Worm (Caenorhabditis elegans) whole organism, L4 larva: ENCODE results near the gene nhr-21.

Experiments used
- D1046.2 ChIP-seq: fragments of 200-800 bp; sonication (Bioruptor generic); IDR thresholded peaks from 2 replicates; pipeline ENCODE4 v1.3.6; 2022; ENCODE audit warnings: missing genetic modification characterization, missing compliant biosample characterization
- F26F4.8 ChIP-seq: fragments of 200-800 bp; sonication (Bioruptor generic); conservative IDR thresholded peaks from 2 replicates; pipeline ENCODE4 v1.3.6; 2022; ENCODE audit warnings: missing genetic modification characterization, missing compliant biosample characterization
- F44E2.7 ChIP-seq: fragments of 200-800 bp; sonication (Bioruptor generic); IDR thresholded peaks from 2 replicates; pipeline ENCODE4 v2.1.2; 2022; ENCODE audit warnings: missing genetic modification characterization, missing compliant biosample characterization
- T26A8.4 ChIP-seq: fragments of 200-800 bp; sonication (Bioruptor generic); IDR thresholded peaks from 2 replicates; pipeline ENCODE4 v1.3.6; 2022; ENCODE audit warnings: missing genetic modification characterization, missing compliant biosample characterization
- Y105C5A.15 ChIP-seq: fragments of 200-800 bp; sonication (Bioruptor generic); IDR thresholded peaks from 2 replicates; pipeline ENCODE4 v1.3.6; 2022; ENCODE audit warnings: missing genetic modification characterization, missing compliant biosample characterization
- Y5F2A.4 ChIP-seq: fragments of 200-800 bp; sonication (Bioruptor generic); optimal IDR thresholded peaks from 2 replicates; lab custom pipeline; 2018; ENCODE audit warnings: mild to moderate bottlenecking, missing genetic modification characterization, missing compliant biosample characterization
- aha-1 ChIP-seq: fragments of 150-350 bp; peaks from one replicate; lab custom pipeline; 2014; ENCODE audit warnings: missing biosample characterization, missing genetic modification characterization
- arid-1 ChIP-seq: fragments of 200-800 bp; sonication (Bioruptor generic); conservative IDR thresholded peaks from 2 replicates; pipeline ENCODE4 v1.3.6; 2022; ENCODE audit warnings: missing genetic modification reagents, missing genetic modification characterization, missing compliant biosample characterization
- attf-4 ChIP-seq: sonication (generic microtip); optimal IDR thresholded peaks from 3 replicates; lab custom pipeline; 2017; ENCODE audit warnings: missing biosample characterization, missing genetic modification characterization
- ceh-44 ChIP-seq: fragments of 200-800 bp; sonication (Bioruptor generic); IDR thresholded peaks from 2 replicates; pipeline ENCODE4 v1.3.6; 2022; ENCODE audit warnings: missing genetic modification reagents, missing genetic modification characterization, missing compliant biosample characterization
- ceh-82 ChIP-seq: sonication (generic microtip); optimal IDR thresholded peaks from 2 replicates; lab custom pipeline; 2017; ENCODE audit warnings: missing biosample characterization, missing genetic modification characterization
- cey-2 ChIP-seq: sonication (generic microtip); optimal IDR thresholded peaks from 3 replicates; lab custom pipeline; 2017; ENCODE audit warnings: missing genetic modification characterization, mild to moderate bottlenecking, missing compliant biosample characterization, antibody characterized with exemption, borderline replicate concordance; ENCODE audit not compliant: insufficient read depth
- dmd-6 ChIP-seq: fragments of 200-800 bp; sonication (Bioruptor generic); IDR thresholded peaks from 2 replicates; pipeline ENCODE4 v1.3.6; 2022; ENCODE audit warnings: missing genetic modification reagents, missing genetic modification characterization, missing compliant biosample characterization
- dmd-8 ChIP-seq: fragments of 200-800 bp; sonication (Bioruptor generic); IDR thresholded peaks from 2 replicates; pipeline ENCODE4 v1.3.6; 2022; ENCODE audit warnings: missing genetic modification characterization, missing compliant biosample characterization
- hif-1 ChIP-seq, 2 experiments: sonication (generic microtip); optimal IDR thresholded peaks; 2 replicates each; lab custom pipeline; 2016 to 2017; ENCODE audit warnings: missing compliant biosample characterization in 2 of 2, missing genetic modification characterization in 2 of 2, missing genetic modification reagents in 2 of 2, missing genotype in 2 of 2, mild to moderate bottlenecking in 1 of 2
- hlh-11 ChIP-seq: fragments of 200-800 bp; sonication (Bioruptor generic); optimal IDR thresholded peaks from 2 replicates; lab custom pipeline; 2018; ENCODE audit warnings: mild to moderate bottlenecking, missing genetic modification characterization, missing compliant biosample characterization
- hlh-30 ChIP-seq: sonication (generic microtip); optimal IDR thresholded peaks from 2 replicates; lab custom pipeline; 2017; ENCODE audit warnings: antibody characterized with exemption, mild to moderate bottlenecking, missing genetic modification characterization, missing compliant biosample characterization; ENCODE audit not compliant: insufficient read depth
- madf-9 ChIP-seq: fragments of 200-800 bp; sonication (Bioruptor generic); conservative IDR thresholded peaks from 2 replicates; pipeline ENCODE4 v1.3.6; 2022; ENCODE audit warnings: missing genetic modification reagents, missing genetic modification characterization, missing compliant biosample characterization
- mdl-1 ChIP-seq, 2 experiments: fragments of 150-350 bp in 1 of 2; sonication (generic microtip) in 1 of 2; optimal IDR thresholded peaks; 2 replicates each; lab custom pipeline; 2014 to 2017; ENCODE audit warnings: missing biosample characterization in 2 of 2, missing genetic modification characterization in 2 of 2
- mep-1 ChIP-seq: fragments of 150-350 bp; sonication (generic microtip); optimal IDR thresholded peaks from 3 replicates; lab custom pipeline; 2014; ENCODE audit warnings: missing biosample characterization, missing genetic modification characterization
- mxl-3 ChIP-seq: fragments of 200-800 bp; sonication (Bioruptor generic); optimal IDR thresholded peaks from 2 replicates; lab custom pipeline; 2018; ENCODE audit warnings: mild to moderate bottlenecking, missing genetic modification characterization, missing compliant biosample characterization
- nhr-10 ChIP-seq: fragments of 150-350 bp; optimal IDR thresholded peaks from 2 replicates; lab custom pipeline; 2014; ENCODE audit warnings: missing biosample characterization, missing genetic modification characterization
- nhr-28 ChIP-seq: fragments of 150-350 bp; optimal IDR thresholded peaks from 2 replicates; lab custom pipeline; 2014; ENCODE audit warnings: missing biosample characterization, missing genetic modification characterization
- nhr-48 ChIP-seq: sonication (generic microtip); optimal IDR thresholded peaks from 2 replicates; lab custom pipeline; 2016; ENCODE audit warnings: mild to moderate bottlenecking, missing genetic modification characterization, missing compliant biosample characterization
- pha-4 ChIP-seq, 2 experiments: fragments of 150-350 bp in 1 of 2; fragments of 200-800 bp in 1 of 2; sonication (Bioruptor generic) in 1 of 2; IDR thresholded peaks in 1 of 2; optimal IDR thresholded peaks in 1 of 2; 2 replicates each; pipeline versions ENCODE4 v1.3.6 to Lab custom; 2014 to 2022; ENCODE audit warnings: missing genetic modification characterization in 2 of 2, missing genetic modification reagents in 2 of 2, missing biosample characterization in 1 of 2, missing compliant biosample characterization in 1 of 2
- saeg-2 ChIP-seq: fragments of 200-800 bp; sonication (Bioruptor generic); IDR thresholded peaks from 2 replicates; pipeline ENCODE4 v1.3.6; 2022; ENCODE audit warnings: missing genetic modification reagents, missing genetic modification characterization, missing compliant biosample characterization
- unc-62 ChIP-seq, 3 experiments: fragments of 150-350 bp in 1 of 3; sonication (generic microtip); optimal IDR thresholded peaks in 2 of 3; peaks in 1 of 3; 1 replicate in 1 of 3; 2 replicates in 2 of 3; lab custom pipeline; 2014 to 2017; ENCODE audit warnings: missing biosample characterization in 3 of 3, missing genetic modification characterization in 3 of 3, missing genetic modification reagents in 3 of 3, missing genotype in 1 of 3

nhr-21 gene

DNA sequence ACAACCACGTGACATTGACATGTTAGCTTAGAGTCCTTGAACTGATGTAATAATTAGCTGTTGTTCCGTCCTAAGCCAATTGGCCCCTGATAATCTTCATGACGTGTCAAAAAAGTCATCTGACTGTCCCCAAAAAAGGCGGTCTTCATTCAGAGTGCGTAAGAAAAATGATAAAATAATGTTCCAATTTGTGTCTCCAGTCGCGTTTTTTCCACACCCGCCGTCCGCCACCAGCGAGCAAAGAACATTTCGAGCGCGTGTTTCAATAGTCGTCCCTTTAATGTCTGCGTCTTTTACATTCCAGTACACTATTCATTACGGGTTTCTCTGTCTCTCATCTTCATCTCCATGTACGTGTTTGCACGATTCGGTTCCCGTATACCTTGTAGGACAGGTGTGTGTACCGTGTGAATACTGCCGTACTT is 1.5 kb upstream of the nhr-21 start (continued):
- TF ChIP-seq ceh-44 (GFP tag; lab: Robert Waterston, UW), result no peak

DNA sequence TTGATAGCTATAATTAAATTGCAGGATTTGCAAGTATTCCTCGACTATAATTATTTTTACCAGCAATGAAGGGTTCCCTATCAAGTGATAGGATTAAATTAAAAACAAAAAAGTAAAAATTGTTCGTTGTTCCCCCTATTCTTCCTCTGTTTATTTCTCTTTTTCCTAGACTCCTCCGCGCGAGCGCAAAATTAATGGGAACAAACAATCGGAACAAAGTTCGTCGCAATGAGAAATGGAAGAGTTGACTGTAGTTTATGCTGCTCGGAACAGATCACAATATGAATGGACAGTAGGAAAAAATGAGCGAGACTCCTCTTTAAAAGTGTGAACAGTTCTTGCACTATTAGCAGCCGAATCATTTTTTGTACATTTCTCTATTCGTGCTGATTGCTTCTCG is 1.7 kb downstream of the nhr-21 start:
- TF ChIP-seq nhr-28 (tag; lab: Kevin White, UChicago), result peak; percentile 5
- TF ChIP-seq nhr-10 (tag; lab: Kevin White, UChicago), result no peak
- TF ChIP-seq pha-4 (GFP tag; IDR thresholded peaks at IDR 0.05; lab: Robert Waterston, UW), result no peak
- TF ChIP-seq pha-4 (tag; optimal IDR thresholded peaks at IDR 0.05; lab: Kevin White, UChicago), result peak; percentile 85
- 0 out of 2 replicates have a peak, but pooled peaks have one; percentile 18 for TF ChIP-seq dmd-6

- TF ChIP-seq aha-1 (peak; percentile 97), hlh-11 (tag; lab: Kevin White, UChicago) (peak; percentile 18), Y5F2A.4 (GFP tag; lab: Kevin White, UChicago) (no peak), arid-1 (GFP tag; lab: Robert Waterston, UW) (no peak), hif-1 (tag; optimal IDR thresholded peaks at IDR 0.05; lab: Kevin White, UChicago) (peak; percentile 55 to 73), dmd-6 (peak; percentile 19; the same call in 1 of the 2 replicates), unc-62 (GFP tag; optimal IDR thresholded peaks at IDR 0.05 in 1 of 2; lab: Kevin White, UChicago) (peak in 1 of 2 experiments; percentile 26), unc-62 (tag; optimal IDR thresholded peaks at IDR 0.05; lab: Kevin White, UChicago) (no peak), hlh-30 (peak; percentile 9)
These were observed 2.7 kb downstream of the nhr-21 start for ce11 chrII:7341572-7342303.

DNA sequence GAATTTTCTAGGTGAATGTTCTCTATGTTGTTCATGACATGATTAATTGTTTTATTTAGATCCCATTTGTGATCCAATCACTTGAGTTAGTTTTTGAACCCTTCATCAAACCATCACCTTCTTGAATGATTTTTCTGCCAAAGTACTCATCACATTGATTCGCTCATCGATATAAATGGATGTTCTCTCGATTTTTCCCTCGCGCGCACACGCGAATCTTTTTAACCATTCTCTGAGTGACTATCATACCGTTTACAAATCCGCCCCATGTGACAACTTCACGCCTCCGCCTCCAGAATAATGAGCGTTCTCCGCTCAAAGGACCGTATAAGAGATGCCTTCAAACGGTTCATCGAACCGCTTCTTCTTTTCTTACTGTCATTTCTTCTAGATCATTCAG is 3.9 kb downstream of the nhr-21 start:
- TF ChIP-seq hlh-30 (peak; percentile 29), mxl-3 (GFP tag; lab: Kevin White, UChicago) (peak; percentile 62), nhr-48 (tag; lab: Kevin White, UChicago) (peak; percentile 40), D1046.2 (no peak), madf-9 (GFP tag; lab: Robert Waterston, UW) (no peak), cey-2 (tag; lab: Kevin White, UChicago) (no peak), attf-4 (tag; lab: Kevin White, UChicago) (no peak), mdl-1 (tag; optimal IDR thresholded peaks at IDR 0.05; lab: Kevin White, UChicago) (peak; percentile 25 to 78), mep-1 (peak; percentile 13), hlh-11 (tag; lab: Kevin White, UChicago) (peak; percentile 62), unc-62 (GFP tag; optimal IDR thresholded peaks at IDR 0.05 in 1 of 2; lab: Kevin White, UChicago) (peak in 1 of 2 experiments; percentile 98), unc-62 (tag; optimal IDR thresholded peaks at IDR 0.05; lab: Kevin White, UChicago) (no peak), aha-1 (peak; percentile 56), F26F4.8 (GFP tag; lab: Robert Waterston, UW) (no peak), ceh-82 (no peak), nhr-28 (tag; lab: Kevin White, UChicago) (peak; percentile 74), saeg-2 (GFP tag; lab: Robert Waterston, UW) (no peak)

- TF ChIP-seq T26A8.4 (GFP tag; lab: Robert Waterston, UW) (0 out of 2 replicates have a peak, but pooled peaks have one; percentile 8), nhr-48 (tag; lab: Kevin White, UChicago) (no peak), aha-1 (peak; percentile 6), Y105C5A.15 (GFP tag; lab: Robert Waterston, UW) (no peak), dmd-8 (GFP tag; lab: Robert Waterston, UW) (0 out of 2 replicates have a peak, but pooled peaks have one; percentile 16)
These were observed 4.6 kb downstream of the nhr-21 start for ce11 chrII:7343668-7344067.

- TF ChIP-seq unc-62 (GFP tag; optimal IDR thresholded peaks at IDR 0.05 in 1 of 2; lab: Kevin White, UChicago), result peak in 1 of 2 experiments; percentile 98
- no peak for TF ChIP-seq unc-62 (tag; optimal IDR thresholded peaks at IDR 0.05; lab: Kevin White, UChicago)
- peak; percentile 4 for TF ChIP-seq hlh-11 (tag; lab: Kevin White, UChicago)
- no peak for TF ChIP-seq F44E2.7 (GFP tag; lab: Robert Waterston, UW)
These were observed 6.8 kb downstream of the nhr-21 start for ce11 chrII:7345858-7346257.
